Fruit fly (Drosophila melanogaster) whole organism, embryonic: ENCODE measurements around the gene syd.

Experiments
- Asciz ChIP-seq: fragments of 200-800 bp; sonication (Bioruptor generic); optimal IDR thresholded peaks from 2 replicates; lab custom pipeline; 2017; ENCODE audit warnings: missing biosample characterization, mild to moderate bottlenecking, missing genetic modification characterization, missing genetic modification reagents
- CG11504 ChIP-seq: fragments of 200-800 bp; sonication (Bioruptor generic); optimal IDR thresholded peaks from 3 replicates; lab custom pipeline; 2019; ENCODE audit warnings: missing biosample characterization, mild to moderate bottlenecking, missing genetic modification characterization, moderate library complexity
- CG11695 ChIP-seq: fragments of 200-800 bp; sonication (Bioruptor generic); IDR thresholded peaks from 3 replicates; pipeline ENCODE4 v1.3.6; 2022; ENCODE audit warnings: missing biosample characterization, missing genetic modification characterization
- CG12104 ChIP-seq: fragments of 200-800 bp; sonication (Bioruptor generic); optimal IDR thresholded peaks from 3 replicates; lab custom pipeline; 2016; ENCODE audit warnings: missing biosample characterization, missing genetic modification characterization
- CG12236 ChIP-seq: fragments of 200-800 bp; sonication (Bioruptor generic); optimal IDR thresholded peaks from 2 replicates; lab custom pipeline; 2016; ENCODE audit warnings: missing biosample characterization, missing genetic modification characterization
- CG12659 ChIP-seq: fragments of 200-800 bp; sonication (Bioruptor generic); optimal IDR thresholded peaks from 3 replicates; lab custom pipeline; 2017; ENCODE audit warnings: mild to moderate bottlenecking, missing biosample characterization, missing genetic modification reagents, missing genetic modification characterization
- CG12744 ChIP-seq: fragments of 200-800 bp; sonication (Bioruptor generic); optimal IDR thresholded peaks from 2 replicates; lab custom pipeline; 2016; ENCODE audit warnings: missing biosample characterization, missing genetic modification characterization
- CG13624 ChIP-seq: fragments of 200-800 bp; sonication (Bioruptor generic); optimal IDR thresholded peaks from 2 replicates; lab custom pipeline; 2016; ENCODE audit warnings: missing biosample characterization, missing genetic modification characterization
- CG15514 ChIP-seq: fragments of 200-800 bp; sonication (Bioruptor generic); optimal IDR thresholded peaks from 3 replicates; lab custom pipeline; 2017; ENCODE audit warnings: missing biosample characterization, missing genetic modification characterization, mild to moderate bottlenecking, moderate library complexity, missing genetic modification reagents
- CG18476 ChIP-seq: fragments of 200-800 bp; sonication (Bioruptor generic); optimal IDR thresholded peaks from 2 replicates; lab custom pipeline; 2016; ENCODE audit warnings: missing biosample characterization, mild to moderate bottlenecking, missing genetic modification characterization
- CG2875 ChIP-seq: fragments of 200-800 bp; sonication (Bioruptor generic); optimal IDR thresholded peaks from 2 replicates; lab custom pipeline; 2017; ENCODE audit warnings: missing biosample characterization, mild to moderate bottlenecking, missing genetic modification characterization, missing genetic modification reagents
- CG30431 ChIP-seq: fragments of 200-800 bp; sonication (Bioruptor generic); optimal IDR thresholded peaks from 2 replicates; lab custom pipeline; 2017; ENCODE audit warnings: missing biosample characterization, missing genetic modification characterization
- CG31441 ChIP-seq: fragments of 200-800 bp; sonication (Bioruptor generic); IDR thresholded peaks from 2 replicates; pipeline ENCODE4 v1.3.6; 2022; ENCODE audit warnings: missing biosample characterization, missing genetic modification characterization
- CG32532 ChIP-seq: fragments of 200-800 bp; sonication (Bioruptor generic); IDR thresholded peaks from 2 replicates; pipeline ENCODE4 v1.3.6; 2022; ENCODE audit warnings: missing biosample characterization, missing genetic modification characterization
- CG3726 ChIP-seq: fragments of 200-800 bp; sonication (Bioruptor generic); IDR thresholded peaks from 3 replicates; pipeline ENCODE4, ENCODE4 v1.3.6; 2022; ENCODE audit warnings: missing biosample characterization, missing genetic modification characterization
- CG4328 ChIP-seq: fragments of 200-800 bp; sonication (Bioruptor generic); optimal IDR thresholded peaks from 3 replicates; lab custom pipeline; 2017; ENCODE audit warnings: missing biosample characterization, missing genetic modification reagents, missing genetic modification characterization
- CG5245 ChIP-seq: fragments of 200-800 bp; sonication (Bioruptor generic); optimal IDR thresholded peaks from 3 replicates; lab custom pipeline; 2016; ENCODE audit warnings: missing biosample characterization, missing genetic modification characterization
- CG7745 ChIP-seq: fragments of 200-800 bp; sonication (Bioruptor generic); optimal IDR thresholded peaks from 2 replicates; lab custom pipeline; 2018; ENCODE audit warnings: missing biosample characterization, mild to moderate bottlenecking, missing genetic modification characterization, moderate library complexity
- CG7928 ChIP-seq: fragments of 200-800 bp; sonication (Bioruptor generic); optimal IDR thresholded peaks from 2 replicates; lab custom pipeline; 2017; ENCODE audit warnings: missing biosample characterization, mild to moderate bottlenecking, missing genetic modification characterization
- CG8388 ChIP-seq: fragments of 200-800 bp; sonication (Bioruptor generic); optimal IDR thresholded peaks from 2 replicates; lab custom pipeline; 2019; ENCODE audit warnings: missing biosample characterization, mild to moderate bottlenecking, missing genetic modification characterization, moderate library complexity
- CG8765 ChIP-seq: fragments of 200-800 bp; sonication (Bioruptor generic); IDR thresholded peaks from 2 replicates; pipeline ENCODE4 v1.3.6; 2022; ENCODE audit warnings: missing biosample characterization, missing genetic modification characterization
- CG9437 ChIP-seq: fragments of 200-800 bp; sonication (Bioruptor generic); optimal IDR thresholded peaks from 2 replicates; lab custom pipeline; 2018; ENCODE audit warnings: missing biosample characterization, mild to moderate bottlenecking, missing genetic modification characterization
- Dip2 ChIP-seq: fragments of 200-800 bp; sonication (Bioruptor generic); IDR thresholded peaks from 2 replicates; pipeline ENCODE4 v1.3.6; 2022; ENCODE audit warnings: missing biosample characterization, missing genetic modification characterization
- Doc3 ChIP-seq: fragments of 200-800 bp; sonication (Bioruptor generic); IDR thresholded peaks from 3 replicates; pipeline ENCODE4 v1.3.6; 2022; ENCODE audit warnings: missing biosample characterization, missing genetic modification characterization; ENCODE audit not compliant: partially characterized antibody
- Eip74EF ChIP-seq, 2 experiments: fragments of 200-800 bp in 1 of 2; fragments of >200 bp in 1 of 2; sonication (Bioruptor generic) in 1 of 2; optimal IDR thresholded peaks; 2 replicates each; lab custom pipeline; 2017 to 2019; ENCODE audit warnings: missing biosample characterization in 2 of 2, missing genetic modification characterization in 2 of 2, mild to moderate bottlenecking in 1 of 2, moderate library complexity in 1 of 2
- Fer2 ChIP-seq: fragments of 200-800 bp; sonication (Bioruptor generic); optimal IDR thresholded peaks from 2 replicates; lab custom pipeline; 2018; ENCODE audit warnings: missing biosample characterization, mild to moderate bottlenecking, missing genetic modification characterization, moderate library complexity
- Hmr ChIP-seq: fragments of 200-800 bp; sonication (Bioruptor generic); optimal IDR thresholded peaks from 3 replicates; lab custom pipeline; 2017; ENCODE audit warnings: mild to moderate bottlenecking, missing biosample characterization, missing genetic modification reagents, missing genetic modification characterization
- Hr3 ChIP-seq: fragments of 200-800 bp; sonication (Bioruptor generic); optimal IDR thresholded peaks from 3 replicates; lab custom pipeline; 2016; ENCODE audit warnings: missing biosample characterization, missing genetic modification characterization
- Hr51 ChIP-seq, 2 experiments: fragments of 200-800 bp; sonication (Bioruptor generic); optimal IDR thresholded peaks; 2 replicates in 1 of 2; 3 replicates in 1 of 2; lab custom pipeline; 2016 to 2018; ENCODE audit warnings: missing biosample characterization in 2 of 2, missing genetic modification characterization in 2 of 2, mild to moderate bottlenecking in 1 of 2, moderate library complexity in 1 of 2
- Mad ChIP-seq: fragments of 200-800 bp; sonication (Bioruptor generic); optimal IDR thresholded peaks from 2 replicates; lab custom pipeline; 2016; ENCODE audit warnings: missing biosample characterization, missing genetic modification characterization
- Myb ChIP-seq: fragments of 200-800 bp; sonication (Bioruptor generic); optimal IDR thresholded peaks from 2 replicates; lab custom pipeline; 2016; ENCODE audit warnings: missing biosample characterization, missing genetic modification characterization
- NFAT ChIP-seq: fragments of 200-800 bp; sonication (Bioruptor generic); IDR thresholded peaks from 2 replicates; pipeline ENCODE4 v1.3.6; 2022; ENCODE audit warnings: missing biosample characterization, missing genetic modification characterization
- Nf-YC ChIP-seq: fragments of 200-800 bp; optimal IDR thresholded peaks from 3 replicates; lab custom pipeline; 2019; ENCODE audit warnings: missing biosample characterization, mild to moderate bottlenecking, missing genetic modification characterization, moderate library complexity
- Ravus ChIP-seq: fragments of 200-800 bp; sonication (Bioruptor generic); IDR thresholded peaks from 2 replicates; pipeline ENCODE4 v1.3.6; 2022; ENCODE audit warnings: missing biosample characterization, missing genetic modification characterization
- Sin3A ChIP-seq: fragments of >200 bp; optimal IDR thresholded peaks from 2 replicates; lab custom pipeline; 2018
- crol ChIP-seq: fragments of 200-800 bp; sonication (Bioruptor generic); IDR thresholded peaks from 2 replicates; pipeline ENCODE4 v1.3.6; 2022; ENCODE audit warnings: missing biosample characterization, missing genetic modification characterization
- danr ChIP-seq: fragments of 200-800 bp; sonication (Bioruptor generic); IDR thresholded peaks from 2 replicates; pipeline ENCODE4 v1.3.6; 2022; ENCODE audit warnings: missing biosample characterization, missing genetic modification characterization
- dmrt99B ChIP-seq: fragments of 200-800 bp; sonication (Bioruptor generic); optimal IDR thresholded peaks from 2 replicates; lab custom pipeline; 2018; ENCODE audit warnings: missing biosample characterization, mild to moderate bottlenecking, missing genetic modification characterization, moderate library complexity
- exex ChIP-seq: fragments of 200-800 bp; sonication (Bioruptor generic); optimal IDR thresholded peaks from 4 replicates; lab custom pipeline; 2018; ENCODE audit warnings: missing biosample characterization, mild to moderate bottlenecking, missing genetic modification characterization, moderate library complexity
- jigr1 ChIP-seq: fragments of 200-800 bp; sonication (Bioruptor generic); IDR thresholded peaks from 3 replicates; pipeline ENCODE4 v1.3.6; 2022; ENCODE audit warnings: missing biosample characterization, missing genetic modification characterization
- kay ChIP-seq: fragments of 200-800 bp; sonication (Bioruptor generic); optimal IDR thresholded peaks from 2 replicates; lab custom pipeline; 2016; ENCODE audit warnings: missing biosample characterization, missing genetic modification characterization
- lola ChIP-seq, 3 experiments: fragments of >200 bp in 2 of 3; fragments of 200-800 bp in 1 of 3; sonication (Bioruptor generic) in 1 of 3; optimal IDR thresholded peaks; 2 replicates each; lab custom pipeline; 2017 to 2019; ENCODE audit warnings: missing biosample characterization in 3 of 3, missing genetic modification characterization in 3 of 3, mild to moderate bottlenecking in 1 of 3, moderate library complexity in 1 of 3
- mirr ChIP-seq: fragments of 200-800 bp; sonication (Bioruptor generic); optimal IDR thresholded peaks from 3 replicates; lab custom pipeline; 2018; ENCODE audit warnings: missing biosample characterization, mild to moderate bottlenecking, missing genetic modification characterization
- nau ChIP-seq: fragments of 200-800 bp; sonication (Bioruptor generic); optimal IDR thresholded peaks from 3 replicates; lab custom pipeline; 2017; ENCODE audit warnings: missing biosample characterization, mild to moderate bottlenecking, missing genetic modification characterization, missing genetic modification reagents
- nerfin-1 ChIP-seq: fragments of 200-800 bp; sonication (Bioruptor generic); optimal IDR thresholded peaks from 3 replicates; lab custom pipeline; 2019; ENCODE audit warnings: missing biosample characterization, mild to moderate bottlenecking, missing genetic modification characterization, moderate library complexity
- sim ChIP-seq: fragments of 200-800 bp; sonication (Bioruptor generic); IDR thresholded peaks from 2 replicates; pipeline ENCODE4 v1.3.6; 2022; ENCODE audit warnings: missing biosample characterization, missing genetic modification characterization
- sna ChIP-seq: fragments of 200-800 bp; sonication (Bioruptor generic); IDR thresholded peaks from 2 replicates; pipeline ENCODE4 v1.3.6; 2022; ENCODE audit warnings: missing biosample characterization, missing genetic modification characterization; ENCODE audit not compliant: partially characterized antibody
- wek ChIP-seq: fragments of 200-800 bp; sonication (Bioruptor generic); optimal IDR thresholded peaks from 3 replicates; lab custom pipeline; 2018; ENCODE audit warnings: missing biosample characterization, mild to moderate bottlenecking, missing genetic modification characterization, moderate library complexity
- zfh1 ChIP-seq: fragments of 200-800 bp; sonication (Bioruptor generic); IDR thresholded peaks from 3 replicates; pipeline ENCODE4 v1.3.6; 2022; ENCODE audit warnings: missing biosample characterization, missing genetic modification characterization

The syd gene

DNA sequence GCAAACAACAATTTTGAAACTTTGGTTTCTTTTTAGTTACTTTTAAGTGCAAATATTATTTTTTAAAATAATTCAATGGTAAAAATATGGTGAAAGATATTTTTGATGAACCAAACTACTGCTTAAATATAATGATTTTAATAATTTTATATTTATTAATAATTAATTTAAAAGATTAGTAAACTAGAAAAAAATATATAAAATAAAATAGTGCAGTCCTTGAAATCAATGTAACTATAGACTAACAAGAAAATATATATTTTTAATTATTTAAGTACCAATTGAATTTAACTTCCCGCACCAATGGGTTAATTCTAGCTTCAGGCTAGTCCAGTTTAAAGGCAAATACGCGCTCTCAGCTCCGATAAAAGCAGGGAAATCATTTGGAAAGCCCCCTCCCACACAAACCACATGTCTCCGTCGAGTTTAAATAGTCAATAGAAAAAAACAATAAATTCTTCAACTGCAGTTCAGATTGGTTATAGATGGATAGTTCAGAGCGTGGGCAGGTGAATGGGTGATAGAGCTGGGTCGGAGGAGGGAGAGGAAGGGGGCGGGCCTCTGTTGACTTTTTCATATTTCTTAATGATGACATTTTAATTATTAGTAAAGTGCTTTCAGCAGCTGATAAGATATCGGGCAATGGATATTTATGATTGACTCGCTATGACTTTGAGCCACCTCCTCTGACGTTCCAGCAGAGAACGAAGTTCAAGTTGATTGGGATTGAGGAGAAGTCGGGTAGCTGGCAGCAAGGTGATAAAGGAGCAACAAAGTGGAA, 26.2 kb upstream of the syd start (continued):
- TF ChIP-seq CG4328 (no peak), Mad (GFP tag; lab: Kevin White, UChicago) (no peak), CG12236 (GFP tag; lab: Kevin White, UChicago) (no peak), Myb (GFP tag; lab: Kevin White, UChicago) (no peak), CG18476 (GFP tag; lab: Kevin White, UChicago) (no peak), nerfin-1 (peak; percentile 8), crol (GFP tag; lab: Robert Waterston, UW) (peak; percentile 88), Hmr (GFP tag; lab: Kevin White, UChicago) (no peak), CG32532 (GFP tag; lab: Robert Waterston, UW) (0 out of 2 replicates have a peak, but pooled peaks have one; percentile 15), CG15514 (no peak), Hr3 (GFP tag; lab: Kevin White, UChicago) (no peak), Asciz (GFP tag; lab: Kevin White, UChicago) (peak; percentile 27), NFAT (no peak), CG31441 (GFP tag; lab: Robert Waterston, UW) (peak; percentile 58; the same call in 1 of the 2 replicates), CG5245 (no peak), Ravus (GFP tag; lab: Robert Waterston, UW) (no peak), mirr (peak; percentile 54), CG2875 (no peak), CG12659 (GFP tag; lab: Kevin White, UChicago) (peak; percentile 23), Sin3A (lab: Kevin White, UChicago) (no peak), CG11504 (tag; lab: Kevin White, UChicago) (peak; percentile 73), exex (tag; lab: Kevin White, UChicago) (peak; percentile 100), danr (GFP tag; lab: Robert Waterston, UW) (no peak), Doc3 (GFP tag; lab: Robert Waterston, UW) (no peak), kay (GFP tag; lab: Kevin White, UChicago) (no peak), CG30431 (GFP tag; lab: Kevin White, UChicago) (no peak), CG3726 (GFP tag; lab: Robert Waterston, UW) (no peak), CG8765 (GFP tag; lab: Robert Waterston, UW) (no peak), CG12744 (no peak), CG7928 (no peak), jigr1 (GFP tag; lab: Robert Waterston, UW) (no peak), CG7745 (tag; lab: Kevin White, UChicago) (peak; percentile 47), CG8388 (peak; percentile 38), lola (GFP tag; optimal IDR thresholded peaks at IDR 0.05; lab: Kevin White, UChicago) (peak in 1 of 3 experiments; percentile 65), Nf-YC (tag; lab: Kevin White, UChicago) (no peak), nau (no peak), sna (GFP tag; lab: Robert Waterston, UW) (no peak), Eip74EF (GFP tag; optimal IDR thresholded peaks at IDR 0.05; lab: Kevin White, UChicago) (no peak), CG11695 (GFP tag; lab: Robert Waterston, UW) (no peak), wek (peak; percentile 25), Hr51 (GFP tag; optimal IDR thresholded peaks at IDR 0.05; lab: Kevin White, UChicago) (peak in 1 of 2 experiments; percentile 46), dmrt99B (peak; percentile 59), CG9437 (peak; percentile 26), Dip2 (no peak), zfh1 (GFP tag; lab: Robert Waterston, UW) (0 out of 3 replicates have a peak, but pooled peaks have one; percentile 7), CG13624 (no peak), Fer2 (no peak), sim (GFP tag; lab: Robert Waterston, UW) (no peak), CG12104 (GFP tag; lab: Kevin White, UChicago) (no peak)
